Worm (Caenorhabditis elegans) whole organism, L1 larva: ENCODE data around the gene Y73B6BL.14.

Source experiments
- C16A3.4 ChIP-seq: fragments of 150-350 bp; optimal IDR thresholded peaks from 2 replicates; lab custom pipeline; 2014; ENCODE audit warnings: missing biosample characterization, missing genetic modification characterization
- C34B4.2 ChIP-seq: sonication (generic microtip); optimal IDR thresholded peaks from 2 replicates; lab custom pipeline; 2017; ENCODE audit warnings: mild to moderate bottlenecking, missing genetic modification characterization, missing compliant biosample characterization
- aha-1 ChIP-seq: fragments of 150-350 bp; optimal IDR thresholded peaks from 2 replicates; lab custom pipeline; 2014; ENCODE audit warnings: missing biosample characterization, missing genetic modification characterization
- aly-2 ChIP-seq: fragments of 150-350 bp; optimal IDR thresholded peaks from 2 replicates; lab custom pipeline; 2014; ENCODE audit warnings: missing biosample characterization, missing genetic modification characterization
- blmp-1 ChIP-seq: fragments of 150-350 bp; optimal IDR thresholded peaks from 2 replicates; lab custom pipeline; 2014; ENCODE audit warnings: missing biosample characterization, missing genetic modification characterization
- ceh-82 ChIP-seq, 3 experiments: fragments of 150-350 bp in 1 of 3; sonication (generic microtip) in 2 of 3; optimal IDR thresholded peaks; 2 replicates each; lab custom pipeline; 2014 to 2017; ENCODE audit warnings: missing biosample characterization in 3 of 3, missing genetic modification characterization in 3 of 3
- ces-1 ChIP-seq: fragments of 150-350 bp; optimal IDR thresholded peaks from 2 replicates; lab custom pipeline; 2014; ENCODE audit warnings: missing biosample characterization, missing genetic modification reagents, missing genetic modification characterization
- dpl-1 ChIP-seq, 3 experiments: fragments of 150-350 bp in 2 of 3; sonication (generic microtip) in 1 of 3; optimal IDR thresholded peaks; 2 replicates each; lab custom pipeline; 2014 to 2017; ENCODE audit warnings: missing biosample characterization in 3 of 3, missing genetic modification characterization in 3 of 3, missing genetic modification reagents in 3 of 3
- dsc-1 ChIP-seq: sonication (generic microtip); optimal IDR thresholded peaks from 2 replicates; lab custom pipeline; 2016; ENCODE audit warnings: mild to moderate bottlenecking, missing genetic modification characterization, missing compliant biosample characterization
- efl-1 ChIP-seq, 4 experiments: fragments of 150-350 bp; optimal IDR thresholded peaks in 3 of 4; peaks in 1 of 4; 1 replicate in 1 of 4; 2 replicates in 3 of 4; lab custom pipeline; 2014; ENCODE audit warnings: missing biosample characterization in 2 of 4, missing genetic modification characterization in 2 of 4, missing genetic modification reagents in 2 of 4
- efl-3 ChIP-seq: fragments of 200-800 bp; sonication (Bioruptor generic); optimal IDR thresholded peaks from 2 replicates; lab custom pipeline; 2018; ENCODE audit warnings: mild to moderate bottlenecking, missing genetic modification characterization, missing compliant biosample characterization
- egl-13 ChIP-seq: sonication (generic microtip); optimal IDR thresholded peaks from 2 replicates; lab custom pipeline; 2016; ENCODE audit warnings: missing genotype, missing genetic modification reagents, missing genetic modification characterization, missing compliant biosample characterization
- elt-2 ChIP-seq: sonication (generic microtip); optimal IDR thresholded peaks from 2 replicates; lab custom pipeline; 2016; ENCODE audit warnings: missing genetic modification characterization, mild to moderate bottlenecking, inconsistent platforms, missing compliant biosample characterization, missing genetic modification reagents
- ets-5 ChIP-seq: fragments of 200-800 bp; sonication (Bioruptor generic); IDR thresholded peaks from 2 replicates; pipeline ENCODE4 v1.3.6; 2022; ENCODE audit warnings: missing genetic modification characterization, missing compliant biosample characterization
- fkh-10 ChIP-seq: sonication (generic microtip); optimal IDR thresholded peaks from 2 replicates; lab custom pipeline; 2017; ENCODE audit warnings: missing biosample characterization, missing genetic modification reagents, missing genetic modification characterization
- fkh-8 ChIP-seq: sonication (generic microtip); optimal IDR thresholded peaks from 2 replicates; lab custom pipeline; 2016; ENCODE audit warnings: mild to moderate bottlenecking, missing genetic modification characterization, missing compliant biosample characterization
- fos-1 ChIP-seq: fragments of 150-350 bp; optimal IDR thresholded peaks from 2 replicates; lab custom pipeline; 2014; ENCODE audit warnings: missing biosample characterization, missing genetic modification characterization
- hlh-17 ChIP-seq: fragments of 200-800 bp; sonication (Bioruptor generic); optimal IDR thresholded peaks from 2 replicates; lab custom pipeline; 2018; ENCODE audit warnings: missing genetic modification characterization, mild to moderate bottlenecking, missing compliant biosample characterization, moderate library complexity, borderline replicate concordance
- hpl-2 ChIP-seq: fragments of 150-350 bp; optimal IDR thresholded peaks from 2 replicates; lab custom pipeline; 2014; ENCODE audit warnings: missing biosample characterization, missing genetic modification reagents, missing genetic modification characterization
- irx-1 ChIP-seq: sonication (generic microtip); optimal IDR thresholded peaks from 2 replicates; lab custom pipeline; 2016; ENCODE audit warnings: missing genetic modification characterization, missing compliant biosample characterization
- isw-1 ChIP-seq: fragments of 200-800 bp; sonication (Bioruptor generic); IDR thresholded peaks from 2 replicates; pipeline ENCODE4 v1.3.6; 2022; ENCODE audit warnings: missing genetic modification characterization, missing compliant biosample characterization
- lin-15B ChIP-seq: fragments of 150-350 bp; sonication (generic microtip); optimal IDR thresholded peaks from 3 replicates; lab custom pipeline; 2014; ENCODE audit warnings: missing biosample characterization, missing genetic modification characterization
- lir-3 ChIP-seq: sonication (generic microtip); optimal IDR thresholded peaks from 2 replicates; lab custom pipeline; 2016; ENCODE audit warnings: mild to moderate bottlenecking, missing genetic modification characterization, moderate library complexity, missing compliant biosample characterization; ENCODE audit not compliant: poor library complexity
- mab-9 ChIP-seq: fragments of 200-800 bp; sonication (Bioruptor generic); IDR thresholded peaks from 2 replicates; pipeline ENCODE4 v1.3.6; 2022; ENCODE audit warnings: missing genetic modification reagents, missing genetic modification characterization, missing compliant biosample characterization
- mep-1 ChIP-seq: fragments of 150-350 bp; optimal IDR thresholded peaks from 2 replicates; lab custom pipeline; 2014; ENCODE audit warnings: missing biosample characterization, missing genetic modification characterization
- nhr-11 ChIP-seq: fragments of 150-350 bp; optimal IDR thresholded peaks from 2 replicates; lab custom pipeline; 2014; ENCODE audit warnings: missing biosample characterization, missing genetic modification characterization
- nhr-19 ChIP-seq: fragments of 200-800 bp; sonication (Bioruptor generic); conservative IDR thresholded peaks from 2 replicates; pipeline ENCODE4 v1.3.6; 2022; ENCODE audit warnings: missing genetic modification characterization, missing compliant biosample characterization
- nhr-28 ChIP-seq: fragments of 150-350 bp; optimal IDR thresholded peaks from 2 replicates; lab custom pipeline; 2014; ENCODE audit warnings: missing biosample characterization, missing genetic modification characterization
- nhr-71 ChIP-seq: sonication (generic microtip); optimal IDR thresholded peaks from 2 replicates; lab custom pipeline; 2016; ENCODE audit warnings: mild to moderate bottlenecking, missing genetic modification characterization, moderate library complexity, missing compliant biosample characterization
- nhr-76 ChIP-seq: sonication (generic microtip); optimal IDR thresholded peaks from 2 replicates; lab custom pipeline; 2017; ENCODE audit warnings: missing biosample characterization, missing genetic modification characterization
- nhr-77 ChIP-seq: fragments of 150-350 bp; optimal IDR thresholded peaks from 2 replicates; lab custom pipeline; 2014; ENCODE audit warnings: missing biosample characterization, missing genetic modification characterization
- nhr-84 ChIP-seq: sonication (generic microtip); optimal IDR thresholded peaks from 2 replicates; lab custom pipeline; 2017; ENCODE audit warnings: missing biosample characterization, missing genetic modification characterization
- nhr-90 ChIP-seq: sonication (generic microtip); optimal IDR thresholded peaks from 2 replicates; lab custom pipeline; 2016; ENCODE audit warnings: mild to moderate bottlenecking, missing genetic modification characterization, missing compliant biosample characterization; ENCODE audit not compliant: poor library complexity
- pag-3 ChIP-seq: sonication (generic microtip); optimal IDR thresholded peaks from 2 replicates; lab custom pipeline; 2017; ENCODE audit warnings: missing genetic modification characterization, mild to moderate bottlenecking, missing compliant biosample characterization, antibody characterized with exemption, borderline replicate concordance; ENCODE audit not compliant: insufficient read depth
- pax-3 ChIP-seq: fragments of 200-800 bp; sonication (Bioruptor generic); optimal IDR thresholded peaks from 2 replicates; lab custom pipeline; 2018; ENCODE audit warnings: mild to moderate bottlenecking, missing genetic modification characterization, moderate library complexity, missing compliant biosample characterization
- rnt-1 ChIP-seq: sonication (generic microtip); optimal IDR thresholded peaks from 2 replicates; lab custom pipeline; 2016; ENCODE audit warnings: mild to moderate bottlenecking, missing genetic modification characterization, moderate library complexity, missing compliant biosample characterization
- skn-1 ChIP-seq: fragments of 150-350 bp; optimal IDR thresholded peaks from 2 replicates; lab custom pipeline; 2014; ENCODE audit warnings: missing biosample characterization, missing genetic modification characterization
- snpc-4 ChIP-seq: fragments of 150-350 bp; optimal IDR thresholded peaks from 2 replicates; lab custom pipeline; 2014; ENCODE audit warnings: missing biosample characterization, missing genetic modification characterization
- snu-23 ChIP-seq: sonication (generic microtip); optimal IDR thresholded peaks from 2 replicates; lab custom pipeline; 2016; ENCODE audit warnings: missing genetic modification characterization, missing compliant biosample characterization
- sptf-1 ChIP-seq: fragments of 150-350 bp; optimal IDR thresholded peaks from 2 replicates; lab custom pipeline; 2014; ENCODE audit warnings: missing biosample characterization, missing genetic modification characterization
- sup-37 ChIP-seq: fragments of 200-800 bp; sonication (Bioruptor generic); optimal IDR thresholded peaks from 2 replicates; lab custom pipeline; 2018; ENCODE audit warnings: mild to moderate bottlenecking, missing genetic modification characterization, missing compliant biosample characterization
- tbx-2 ChIP-seq: sonication (generic microtip); optimal IDR thresholded peaks from 2 replicates; lab custom pipeline; 2016; ENCODE audit warnings: missing genetic modification characterization, missing compliant biosample characterization
- tlp-1 ChIP-seq: fragments of 150-350 bp; optimal IDR thresholded peaks from 2 replicates; lab custom pipeline; 2014; ENCODE audit warnings: missing biosample characterization, missing genetic modification characterization
- unc-130 ChIP-seq: fragments of 150-350 bp; optimal IDR thresholded peaks from 2 replicates; lab custom pipeline; 2017; ENCODE audit warnings: missing biosample characterization, missing genetic modification characterization, inconsistent platforms
- unc-30 ChIP-seq: sonication (generic microtip); optimal IDR thresholded peaks from 2 replicates; lab custom pipeline; 2017; ENCODE audit warnings: missing biosample characterization, missing genetic modification characterization
- unc-86 ChIP-seq: sonication (generic microtip); optimal IDR thresholded peaks from 2 replicates; lab custom pipeline; 2016; ENCODE audit warnings: missing genetic modification characterization, missing compliant biosample characterization
- vab-15 ChIP-seq: sonication (generic microtip); optimal IDR thresholded peaks from 2 replicates; lab custom pipeline; 2017; ENCODE audit warnings: missing genotype, mild to moderate bottlenecking, missing genetic modification characterization, missing compliant biosample characterization
- zip-4 ChIP-seq: fragments of 200-800 bp; sonication (Bioruptor generic); optimal IDR thresholded peaks from 2 replicates; lab custom pipeline; 2018; ENCODE audit warnings: mild to moderate bottlenecking, missing genetic modification characterization, moderate library complexity, missing compliant biosample characterization

Y73B6BL.14 gene

DNA sequence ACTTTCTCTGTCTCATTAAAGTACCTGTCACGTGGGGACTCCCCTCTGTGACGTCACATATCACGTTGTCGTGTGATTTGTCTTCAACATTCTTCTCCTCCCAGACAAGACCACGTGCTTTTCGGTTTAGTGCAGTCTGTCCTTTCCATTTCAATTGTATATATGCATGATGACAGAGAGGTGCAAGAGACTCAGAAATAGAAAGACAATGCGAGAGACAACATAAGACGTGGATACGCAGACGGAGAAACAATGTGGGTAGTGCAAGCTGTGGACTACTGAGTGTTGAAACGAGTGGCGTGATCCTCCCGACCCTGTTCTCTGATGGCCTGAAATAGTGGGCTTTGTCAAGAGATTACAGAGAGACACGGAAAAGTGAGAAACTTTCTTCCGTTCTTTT, 6.0 kb downstream of the Y73B6BL.14 start (continued):
- TF ChIP-seq mab-9 (GFP tag; lab: Robert Waterston, UW), result peak; percentile 88
- TF ChIP-seq vab-15 (tag; lab: Kevin White, UChicago), result peak; percentile 84
- peak; percentile 73 for TF ChIP-seq nhr-11 (tag; lab: Kevin White, UChicago)
- peak; percentile 85 to 89 for TF ChIP-seq efl-1 (optimal IDR thresholded peaks at IDR 0.05; lab: Kevin White, UChicago)
- peak; percentile 72 to 97 for TF ChIP-seq efl-1 (GFP tag; optimal IDR thresholded peaks at IDR 0.05 in 1 of 2; lab: Kevin White, UChicago)
- no peak for TF ChIP-seq sptf-1 (tag; lab: Kevin White, UChicago)
- peak; percentile 54 for TF ChIP-seq fkh-10
- TF ChIP-seq zip-4 (GFP tag; lab: Kevin White, UChicago), result peak; percentile 68
- TF ChIP-seq fkh-8, result peak; percentile 96
- no peak for TF ChIP-seq tlp-1 (tag; lab: Kevin White, UChicago)
- TF ChIP-seq hlh-17, result no peak
- peak; percentile 99 for TF ChIP-seq blmp-1 (tag; lab: Kevin White, UChicago)
- peak; percentile 95 for TF ChIP-seq nhr-19 (GFP tag; lab: Robert Waterston, UW)
- peak; percentile 90 for TF ChIP-seq lir-3
- TF ChIP-seq dsc-1 (tag; lab: Kevin White, UChicago), result peak; percentile 85
- TF ChIP-seq dpl-1 (GFP tag; optimal IDR thresholded peaks at IDR 0.05; lab: Kevin White, UChicago), result peak; percentile 74 to 80 (median 76)
- TF ChIP-seq ceh-82 (tag; optimal IDR thresholded peaks at IDR 0.05; lab: Kevin White, UChicago), result peak; percentile 6 to 81 (median 24)
- TF ChIP-seq C16A3.4 (tag; lab: Kevin White, UChicago), result peak; percentile 88
- peak; percentile 22 for TF ChIP-seq lin-15B (tag; lab: Kevin White, UChicago)
- TF ChIP-seq efl-3 (GFP tag; lab: Kevin White, UChicago), result peak; percentile 11
- TF ChIP-seq rnt-1, result peak; percentile 88
- TF ChIP-seq nhr-84 (tag; lab: Kevin White, UChicago), result no peak
- TF ChIP-seq irx-1 (tag; lab: Kevin White, UChicago), result peak; percentile 94
- TF ChIP-seq ets-5, result no peak
- TF ChIP-seq pax-3 (tag; lab: Kevin White, UChicago), result peak; percentile 92
- peak; percentile 97 for TF ChIP-seq tbx-2
- peak; percentile 15 for TF ChIP-seq C34B4.2 (tag; lab: Kevin White, UChicago)
- peak; percentile 38 for TF ChIP-seq nhr-77 (tag; lab: Kevin White, UChicago)
- peak; percentile 74 for TF ChIP-seq hpl-2 (GFP tag; lab: Kevin White, UChicago)
- no peak for TF ChIP-seq unc-30 (tag; lab: Kevin White, UChicago)
- peak; percentile 90 for TF ChIP-seq sup-37 (GFP tag; lab: Kevin White, UChicago)
- no peak for TF ChIP-seq ces-1 (GFP tag; lab: Kevin White, UChicago)
- TF ChIP-seq unc-130 (tag; lab: Kevin White, UChicago), result peak; percentile 79
- TF ChIP-seq aly-2, result no peak
- peak; percentile 90 for TF ChIP-seq aha-1 (tag; lab: Kevin White, UChicago)
- peak; percentile 97 for TF ChIP-seq snu-23 (GFP tag; lab: Kevin White, UChicago)
- TF ChIP-seq nhr-90 (tag; lab: Kevin White, UChicago), result peak; percentile 97
- TF ChIP-seq pag-3, result no peak
- no peak for TF ChIP-seq nhr-28
- peak; percentile 84 for TF ChIP-seq snpc-4 (tag; lab: Kevin White, UChicago)
- TF ChIP-seq nhr-71 (tag; lab: Kevin White, UChicago), result peak; percentile 99
- TF ChIP-seq unc-86 (tag; lab: Kevin White, UChicago), result peak; percentile 92
- peak; percentile 94 for TF ChIP-seq skn-1
- TF ChIP-seq mep-1 (tag; lab: Kevin White, UChicago), result peak; percentile 99
- TF ChIP-seq isw-1 (GFP tag; lab: Robert Waterston, UW), result peak; percentile 70
- peak; percentile 46 for TF ChIP-seq fos-1 (tag; lab: Kevin White, UChicago)
- peak; percentile 97 for TF ChIP-seq elt-2 (tag; lab: Kevin White, UChicago)
- TF ChIP-seq nhr-76 (tag; lab: Kevin White, UChicago), result no peak
- TF ChIP-seq egl-13 (tag; lab: Kevin White, UChicago), result peak; percentile 88
